Worm (Caenorhabditis elegans): ENCODE data around the gene his-41.

ce11 chrV:9526470-9526869 is 18.9 kb upstream of the his-41 start, which contains the start of gene C50F4.1:
- no peak for TF ChIP-seq dao-5 (tag; optimal IDR thresholded peaks at IDR 0.05)
- no peak for TF ChIP-seq him-1 (tag; optimal IDR thresholded peaks at IDR 0.05)

All from whole organism, L4/young adult.